Worm (Caenorhabditis elegans) whole organism, L2 larva: ENCODE results near the gene C35D10.8.

Experiments used
- R02D3.7 ChIP-seq: fragments of 150-350 bp; optimal IDR thresholded peaks from 2 replicates; lab custom pipeline; 2014; ENCODE audit warnings: missing biosample characterization, missing genetic modification characterization
- ZK546.5 ChIP-seq: sonication (generic microtip); optimal IDR thresholded peaks from 2 replicates; lab custom pipeline; 2017; ENCODE audit warnings: missing biosample characterization, missing genetic modification characterization
- elt-1 ChIP-seq: fragments of 150-350 bp; optimal IDR thresholded peaks from 2 replicates; lab custom pipeline; 2014; ENCODE audit warnings: missing biosample characterization, missing genetic modification characterization
- lin-11 ChIP-seq: fragments of 150-350 bp; sonication (generic microtip); optimal IDR thresholded peaks from 2 replicates; lab custom pipeline; 2014; ENCODE audit warnings: missing biosample characterization, missing genetic modification characterization, inconsistent platforms, mixed read lengths
- lin-13 ChIP-seq: fragments of 150-350 bp; optimal IDR thresholded peaks from 2 replicates; lab custom pipeline; 2014; ENCODE audit warnings: missing biosample characterization, missing genetic modification reagents, missing genetic modification characterization
- mdl-1 ChIP-seq, 2 experiments: fragments of 150-350 bp in 1 of 2; sonication (generic microtip) in 1 of 2; optimal IDR thresholded peaks; 2 replicates each; lab custom pipeline; 2017; ENCODE audit warnings: missing biosample characterization in 2 of 2, missing genetic modification characterization in 2 of 2
- nhr-25 ChIP-seq: fragments of 150-350 bp; sonication (generic microtip); optimal IDR thresholded peaks from 3 replicates; lab custom pipeline; 2014; ENCODE audit warnings: missing biosample characterization, missing genetic modification characterization
- unc-62 ChIP-seq: fragments of 150-350 bp; optimal IDR thresholded peaks from 2 replicates; lab custom pipeline; 2014; ENCODE audit warnings: missing biosample characterization, missing genetic modification reagents, missing genetic modification characterization
- ztf-4 ChIP-seq: fragments of 150-350 bp; optimal IDR thresholded peaks from 2 replicates; lab custom pipeline; 2014; ENCODE audit warnings: missing biosample characterization, missing genetic modification characterization

DNA sequence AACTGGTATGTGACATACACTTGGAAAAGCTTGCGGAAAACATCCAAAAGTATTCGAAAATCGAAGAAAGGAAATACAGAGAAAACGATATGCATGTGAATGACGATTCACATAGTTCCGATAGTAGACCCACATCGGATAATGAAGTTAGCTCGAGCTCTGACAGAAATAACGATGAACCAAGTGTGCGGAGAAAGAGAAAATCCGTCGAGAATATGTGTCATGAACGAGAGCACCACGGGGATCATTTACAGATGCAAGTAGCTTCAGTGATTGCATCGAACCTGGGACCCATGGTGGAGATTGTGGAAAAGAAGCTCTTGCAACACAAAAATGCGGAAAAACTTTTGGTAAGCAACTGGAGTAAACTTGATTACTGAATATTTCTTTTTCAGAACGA, 2.0 kb downstream of the C35D10.8 start:
- no peak for TF ChIP-seq ztf-4 (tag; lab: Kevin White, UChicago)
- TF ChIP-seq lin-13 (GFP tag; lab: Kevin White, UChicago), result no peak
- TF ChIP-seq elt-1, result no peak
- no peak for TF ChIP-seq nhr-25 (tag; lab: Kevin White, UChicago)
- TF ChIP-seq R02D3.7 (tag; lab: Kevin White, UChicago), result no peak
- TF ChIP-seq lin-11, result no peak
- TF ChIP-seq unc-62, result no peak
- TF ChIP-seq ZK546.5 (tag; lab: Kevin White, UChicago), result no peak
- TF ChIP-seq mdl-1 (tag; optimal IDR thresholded peaks at IDR 0.05; lab: Kevin White, UChicago), result no peak
